Fruit fly (Drosophila melanogaster) whole organism, prepupa: Measurements from ENCODE around the gene CG14280.
A peak's percentile ranks its signal among the peaks of the same experiment; 100 is the strongest.

ENCODE experiments used
- Blimp-1 ChIP-seq: fragments of 200-800 bp; sonication (Bioruptor generic); optimal IDR thresholded peaks from 3 replicates; lab custom pipeline; 2017; ENCODE audit warnings: missing biosample characterization, missing genetic modification characterization, mild to moderate bottlenecking, moderate library complexity, missing genetic modification reagents
- CG10631 ChIP-seq: fragments of 200-800 bp; sonication (Bioruptor generic); optimal IDR thresholded peaks from 2 replicates; lab custom pipeline; 2016; ENCODE audit warnings: missing biosample characterization, missing genetic modification characterization
- CG10669 ChIP-seq: fragments of 200-800 bp; sonication (Bioruptor generic); optimal IDR thresholded peaks from 3 replicates; lab custom pipeline; 2018; ENCODE audit warnings: missing biosample characterization, mild to moderate bottlenecking, missing genetic modification characterization, moderate library complexity
- CG11294 ChIP-seq: fragments of 200-800 bp; sonication (Bioruptor generic); IDR thresholded peaks from 2 replicates; pipeline ENCODE4 v1.3.6; 2022; ENCODE audit warnings: missing biosample characterization, missing genetic modification characterization
- CG11902 ChIP-seq: fragments of 200-800 bp; sonication (Bioruptor generic); optimal IDR thresholded peaks from 3 replicates; lab custom pipeline; 2016; ENCODE audit warnings: missing biosample characterization, missing genetic modification characterization
- CG15336 ChIP-seq: fragments of 200-800 bp; sonication (Bioruptor generic); IDR thresholded peaks from 2 replicates; pipeline ENCODE4 v1.3.6; 2022; ENCODE audit warnings: missing biosample characterization, missing genetic modification characterization
- CG1621 ChIP-seq: fragments of 200-800 bp; sonication (Bioruptor generic); optimal IDR thresholded peaks from 3 replicates; lab custom pipeline; 2018; ENCODE audit warnings: missing biosample characterization, mild to moderate bottlenecking, missing genetic modification characterization
- CG16779 ChIP-seq: fragments of 200-800 bp; sonication (Bioruptor generic); optimal IDR thresholded peaks from 3 replicates; lab custom pipeline; 2017; ENCODE audit warnings: missing biosample characterization, mild to moderate bottlenecking, missing genetic modification characterization
- CG3032 ChIP-seq: fragments of 200-800 bp; optimal IDR thresholded peaks from 2 replicates; lab custom pipeline; 2019; ENCODE audit warnings: missing biosample characterization, mild to moderate bottlenecking, missing genetic modification characterization, moderate library complexity
- CG31627 ChIP-seq: fragments of 200-800 bp; sonication (Bioruptor generic); optimal IDR thresholded peaks from 3 replicates; lab custom pipeline; 2016; ENCODE audit warnings: missing biosample characterization, missing genetic modification characterization
- CG32006 ChIP-seq: fragments of 200-800 bp; sonication (Bioruptor generic); optimal IDR thresholded peaks from 3 replicates; lab custom pipeline; 2017; ENCODE audit warnings: missing biosample characterization, mild to moderate bottlenecking, missing genetic modification characterization
- CG34406 ChIP-seq: fragments of 200-800 bp; sonication (Bioruptor generic); optimal IDR thresholded peaks from 3 replicates; lab custom pipeline; 2016; ENCODE audit warnings: missing biosample characterization, missing genetic modification characterization
- CG3919 ChIP-seq: fragments of 200-800 bp; sonication (Bioruptor generic); optimal IDR thresholded peaks from 3 replicates; lab custom pipeline; 2016; ENCODE audit warnings: missing biosample characterization, missing genetic modification characterization
- CG6163 ChIP-seq: fragments of 200-800 bp; sonication (Bioruptor generic); IDR thresholded peaks from 3 replicates; pipeline ENCODE4 v1.3.6; 2022; ENCODE audit warnings: missing biosample characterization, missing genetic modification characterization
- CG6276 ChIP-seq: fragments of 200-800 bp; sonication (Bioruptor generic); optimal IDR thresholded peaks from 2 replicates; lab custom pipeline; 2017; ENCODE audit warnings: missing biosample characterization, mild to moderate bottlenecking, missing genetic modification characterization
- CG6792 ChIP-seq: fragments of 200-800 bp; sonication (Bioruptor generic); optimal IDR thresholded peaks from 3 replicates; lab custom pipeline; 2016; ENCODE audit warnings: missing biosample characterization, missing genetic modification characterization
- CG6808 ChIP-seq: fragments of 200-800 bp; sonication (Bioruptor generic); optimal IDR thresholded peaks from 3 replicates; lab custom pipeline; 2017; ENCODE audit warnings: missing biosample characterization, missing genetic modification characterization, mild to moderate bottlenecking, moderate library complexity, missing genetic modification reagents
- CG6854 ChIP-seq: fragments of 200-800 bp; sonication (Bioruptor generic); optimal IDR thresholded peaks from 2 replicates; lab custom pipeline; 2017; ENCODE audit warnings: missing biosample characterization, mild to moderate bottlenecking, missing genetic modification characterization
- CG7368 ChIP-seq: fragments of 200-800 bp; sonication (Bioruptor generic); optimal IDR thresholded peaks from 3 replicates; lab custom pipeline; 2016; ENCODE audit warnings: missing biosample characterization, missing genetic modification characterization
- CG8119 ChIP-seq: fragments of 200-800 bp; sonication (Bioruptor generic); IDR thresholded peaks from 3 replicates; pipeline ENCODE4 v1.3.6; 2022; ENCODE audit warnings: missing biosample characterization, missing genetic modification characterization
- CG8632 ChIP-seq: fragments of 200-800 bp; sonication (Bioruptor generic); optimal IDR thresholded peaks from 3 replicates; lab custom pipeline; 2016; ENCODE audit warnings: missing biosample characterization, missing genetic modification characterization
- CG9139 ChIP-seq: fragments of 200-800 bp; sonication (Bioruptor generic); optimal IDR thresholded peaks from 3 replicates; lab custom pipeline; 2017; ENCODE audit warnings: missing biosample characterization, mild to moderate bottlenecking, missing genetic modification characterization
- Eip75B ChIP-seq: fragments of 200-800 bp; sonication (Bioruptor generic); optimal IDR thresholded peaks from 3 replicates; lab custom pipeline; 2016; ENCODE audit warnings: missing biosample characterization, missing genetic modification characterization
- Eip78C ChIP-seq: fragments of 200-800 bp; sonication (Bioruptor generic); peaks from one replicate; lab custom pipeline; 2016; ENCODE audit warnings: missing biosample characterization, missing genetic modification characterization
- Eip93F ChIP-seq: fragments of 200-800 bp; sonication (Bioruptor generic); optimal IDR thresholded peaks from 2 replicates; lab custom pipeline; 2016; ENCODE audit warnings: missing biosample characterization, mild to moderate bottlenecking, missing genetic modification characterization
- Ets21C ChIP-seq: fragments of 200-800 bp; sonication (Bioruptor generic); optimal IDR thresholded peaks from 3 replicates; lab custom pipeline; 2016; ENCODE audit warnings: missing biosample characterization, missing genetic modification characterization
- Ets96B ChIP-seq: fragments of 200-800 bp; optimal IDR thresholded peaks from 2 replicates; lab custom pipeline; 2019; ENCODE audit warnings: missing biosample characterization, mild to moderate bottlenecking, missing genetic modification characterization, moderate library complexity
- Gug ChIP-seq: fragments of 200-800 bp; sonication (Bioruptor generic); IDR thresholded peaks from 2 replicates; pipeline ENCODE4 v1.3.6; 2022; ENCODE audit warnings: missing biosample characterization, missing genetic modification characterization
- Hr39 ChIP-seq: fragments of 200-800 bp; sonication (Bioruptor generic); optimal IDR thresholded peaks from 2 replicates; lab custom pipeline; 2016; ENCODE audit warnings: missing biosample characterization, missing genetic modification characterization
- Hr4 ChIP-seq: fragments of 200-800 bp; sonication (Bioruptor generic); optimal IDR thresholded peaks from 3 replicates; lab custom pipeline; 2016; ENCODE audit warnings: missing biosample characterization, missing genetic modification characterization
- OdsH ChIP-seq: fragments of 200-800 bp; sonication (Bioruptor generic); optimal IDR thresholded peaks from 3 replicates; lab custom pipeline; 2016; ENCODE audit warnings: missing biosample characterization, missing genetic modification characterization
- Smox ChIP-seq: fragments of 200-800 bp; sonication (Bioruptor generic); optimal IDR thresholded peaks from 3 replicates; lab custom pipeline; 2016; ENCODE audit warnings: missing biosample characterization, missing genetic modification characterization
- Sox102F ChIP-seq: fragments of 200-800 bp; sonication (Bioruptor generic); optimal IDR thresholded peaks from 2 replicates; lab custom pipeline; 2016; ENCODE audit warnings: missing biosample characterization, mild to moderate bottlenecking, missing genetic modification characterization
- Sox14 ChIP-seq: fragments of 200-800 bp; sonication (Bioruptor generic); optimal IDR thresholded peaks from 3 replicates; lab custom pipeline; 2016; ENCODE audit warnings: missing biosample characterization, missing genetic modification characterization
- Sox15 ChIP-seq: fragments of 200-800 bp; sonication (Bioruptor generic); optimal IDR thresholded peaks from 3 replicates; lab custom pipeline; 2016; ENCODE audit warnings: missing biosample characterization, missing genetic modification characterization
- achi ChIP-seq: fragments of 200-800 bp; sonication (Bioruptor generic); optimal IDR thresholded peaks from 3 replicates; lab custom pipeline; 2016; ENCODE audit warnings: missing biosample characterization, missing genetic modification characterization
- acj6 ChIP-seq: fragments of 200-800 bp; sonication (Bioruptor generic); optimal IDR thresholded peaks from 3 replicates; lab custom pipeline; 2016; ENCODE audit warnings: missing biosample characterization, missing genetic modification characterization
- cyc ChIP-seq: fragments of 200-800 bp; sonication (Bioruptor generic); optimal IDR thresholded peaks from 3 replicates; lab custom pipeline; 2016; ENCODE audit warnings: missing biosample characterization, missing genetic modification characterization
- dac ChIP-seq: fragments of 200-800 bp; sonication (Bioruptor generic); optimal IDR thresholded peaks from 2 replicates; lab custom pipeline; 2017; ENCODE audit warnings: missing biosample characterization, mild to moderate bottlenecking, missing genetic modification characterization
- dsx ChIP-seq: fragments of 200-800 bp; optimal IDR thresholded peaks from 3 replicates; lab custom pipeline; 2019; ENCODE audit warnings: missing biosample characterization, mild to moderate bottlenecking, missing genetic modification characterization, moderate library complexity; ENCODE audit not compliant: poor library complexity, severe bottlenecking
- esn ChIP-seq: fragments of 200-800 bp; sonication (Bioruptor generic); optimal IDR thresholded peaks from 2 replicates; lab custom pipeline; 2016; ENCODE audit warnings: missing biosample characterization, mild to moderate bottlenecking, missing genetic modification characterization, moderate library complexity
- fd59A ChIP-seq: fragments of 200-800 bp; sonication (Bioruptor generic); optimal IDR thresholded peaks from 2 replicates; lab custom pipeline; 2017; ENCODE audit warnings: missing biosample characterization, mild to moderate bottlenecking, missing genetic modification characterization, missing genetic modification reagents
- fd85E ChIP-seq: fragments of 200-800 bp; sonication (Bioruptor generic); optimal IDR thresholded peaks from 3 replicates; lab custom pipeline; 2016; ENCODE audit warnings: missing biosample characterization, missing genetic modification characterization
- net ChIP-seq: fragments of 200-800 bp; sonication (Bioruptor generic); optimal IDR thresholded peaks from 3 replicates; lab custom pipeline; 2016; ENCODE audit warnings: missing biosample characterization, missing genetic modification characterization
- pdm3 ChIP-seq: fragments of 200-800 bp; sonication (Bioruptor generic); optimal IDR thresholded peaks from 3 replicates; lab custom pipeline; 2016; ENCODE audit warnings: missing biosample characterization, missing genetic modification characterization
- spab ChIP-seq: fragments of 200-800 bp; sonication (Bioruptor generic); optimal IDR thresholded peaks from 2 replicates; lab custom pipeline; 2017; ENCODE audit warnings: missing biosample characterization, mild to moderate bottlenecking, missing genetic modification characterization, missing genetic modification reagents
- ss ChIP-seq, 2 experiments: fragments of 200-800 bp; sonication (Bioruptor generic); optimal IDR thresholded peaks; 2 replicates in 1 of 2; 3 replicates in 1 of 2; lab custom pipeline; 2017 to 2018; ENCODE audit warnings: mild to moderate bottlenecking in 2 of 2, missing biosample characterization in 2 of 2, missing genetic modification characterization in 2 of 2, moderate library complexity in 1 of 2
- svp ChIP-seq: fragments of 200-800 bp; sonication (Bioruptor generic); peaks from one replicate; lab custom pipeline; 2016; ENCODE audit warnings: missing biosample characterization, missing genetic modification characterization
- vri ChIP-seq: fragments of 200-800 bp; sonication (Bioruptor generic); optimal IDR thresholded peaks from 3 replicates; lab custom pipeline; 2016; ENCODE audit warnings: missing biosample characterization, mild to moderate bottlenecking, missing genetic modification characterization

The CG14280 gene

dm6 chr3R:19271125-19271524 is 14.5 kb downstream of the CG14280 start:
- TF ChIP-seq CG16779 (tag; lab: Kevin White, UChicago) (no peak), Eip93F (GFP tag; lab: Kevin White, UChicago) (no peak), dsx (GFP tag; lab: Kevin White, UChicago) (no peak), CG7368 (GFP tag; lab: Kevin White, UChicago) (no peak), CG34406 (GFP tag; lab: Kevin White, UChicago) (no peak), fd85E (GFP tag; lab: Kevin White, UChicago) (no peak), net (GFP tag; lab: Kevin White, UChicago) (no peak), dac (no peak), Hr4 (GFP tag; lab: Kevin White, UChicago) (no peak), CG6276 (GFP tag; lab: Kevin White, UChicago) (no peak)

- TF ChIP-seq CG8632 (GFP tag; lab: Kevin White, UChicago) (peak; percentile 41), CG6792 (GFP tag; lab: Kevin White, UChicago) (peak; percentile 42), CG7368 (GFP tag; lab: Kevin White, UChicago) (peak; percentile 13), CG11294 (GFP tag; lab: Robert Waterston, UW) (peak; percentile 25; the same call in 1 of the 2 replicates), CG3919 (peak; percentile 57), Sox102F (no peak), Sox14 (GFP tag; lab: Kevin White, UChicago) (peak; percentile 25), CG32006 (GFP tag; lab: Kevin White, UChicago) (peak; percentile 90), CG3032 (tag; lab: Kevin White, UChicago) (peak; percentile 62), CG8119 (GFP tag; lab: Robert Waterston, UW) (peak; percentile 90), Eip75B (GFP tag; lab: Kevin White, UChicago) (no peak), dac (peak; percentile 54), CG10631 (peak; percentile 75), acj6 (GFP tag; lab: Kevin White, UChicago) (peak; percentile 59), CG1621 (tag; lab: Kevin White, UChicago) (peak; percentile 29), Blimp-1 (GFP tag; lab: Kevin White, UChicago) (no peak), CG10669 (peak; percentile 50), CG31627 (no peak), fd59A (GFP tag; lab: Kevin White, UChicago) (peak; percentile 51), Smox (GFP tag; lab: Kevin White, UChicago) (peak; percentile 26), Ets21C (GFP tag; lab: Kevin White, UChicago) (no peak), vri (GFP tag; lab: Kevin White, UChicago) (no peak), CG15336 (GFP tag; lab: Robert Waterston, UW) (peak; percentile 90), net (GFP tag; lab: Kevin White, UChicago) (peak; percentile 63), Eip78C (peak; percentile 93), ss (GFP tag; optimal IDR thresholded peaks at IDR 0.05; lab: Kevin White, UChicago) (peak; percentile 62 to 68), achi (GFP tag; lab: Kevin White, UChicago) (peak; percentile 76), fd85E (GFP tag; lab: Kevin White, UChicago) (no peak), Hr4 (GFP tag; lab: Kevin White, UChicago) (peak; percentile 60), CG9139 (GFP tag; lab: Kevin White, UChicago) (peak; percentile 49), CG11902 (GFP tag; lab: Kevin White, UChicago) (no peak), CG6854 (GFP tag; lab: Kevin White, UChicago) (no peak), esn (GFP tag; lab: Kevin White, UChicago) (peak; percentile 32), Sox15 (GFP tag; lab: Kevin White, UChicago) (no peak), OdsH (GFP tag; lab: Kevin White, UChicago) (peak; percentile 71), Hr39 (GFP tag; lab: Kevin White, UChicago) (no peak), Ets96B (peak; percentile 63), Gug (GFP tag; lab: Robert Waterston, UW) (peak; percentile 54; the same call in 1 of the 2 replicates), CG16779 (tag; lab: Kevin White, UChicago) (peak; percentile 56), CG6163 (GFP tag; lab: Robert Waterston, UW) (0 out of 3 replicates have a peak, but pooled peaks have one; percentile 57), CG6276 (GFP tag; lab: Kevin White, UChicago) (peak; percentile 86), CG6808 (GFP tag; lab: Kevin White, UChicago) (peak; percentile 48), spab (GFP tag; lab: Kevin White, UChicago) (peak; percentile 62), pdm3 (GFP tag; lab: Kevin White, UChicago) (peak; percentile 37), cyc (GFP tag; lab: Kevin White, UChicago) (no peak), svp (GFP tag; lab: Kevin White, UChicago) (peak; percentile 3)
Measured at dm6 chr3R:19274028-19274427, 17.5 kb downstream of the CG14280 start.
